Worm (Caenorhabditis elegans): Measurements from ENCODE around the gene fipr-2.

DNA sequence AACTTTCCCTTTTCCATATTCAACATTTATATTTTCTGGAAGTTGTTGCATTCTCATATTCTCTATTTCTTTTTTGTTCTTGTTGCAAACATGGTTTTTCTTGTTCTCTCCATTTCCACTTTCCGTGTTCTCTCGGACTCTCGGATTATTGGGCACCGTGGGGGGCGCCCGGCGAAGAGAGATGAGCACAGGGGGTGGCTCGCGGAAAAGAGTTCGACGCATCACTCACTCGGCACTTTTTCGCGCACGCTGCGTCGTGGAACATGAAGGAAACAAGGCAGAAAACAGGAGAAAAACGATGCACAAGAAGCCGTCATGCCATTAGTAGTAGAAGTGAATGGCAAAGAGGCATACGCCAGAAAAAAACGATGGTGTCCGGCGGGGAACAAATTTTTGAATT lies 38.5 kb upstream of the fipr-2 start:
- TF ChIP-seq alr-1 (tag; optimal IDR thresholded peaks at IDR 0.05) (no peak), ztf-11 (tag; optimal IDR thresholded peaks at IDR 0.05) (no peak), elt-1 (tag; optimal IDR thresholded peaks at IDR 0.05) (no peak), nhr-12 (tag; optimal IDR thresholded peaks at IDR 0.05) (no peak), crh-2 (tag; optimal IDR thresholded peaks at IDR 0.05) (no peak), nhr-11 (tag; optimal IDR thresholded peaks at IDR 0.05) (no peak), nhr-10 (tag; optimal IDR thresholded peaks at IDR 0.05) (no peak)
